Worm (Caenorhabditis elegans): ENCODE data around the gene ogdh-2.

ce11 chrV:12235502-12235901 is 41.2 kb downstream of the ogdh-2 start:
- TF ChIP-seq unc-62 (GFP tag; optimal IDR thresholded peaks at IDR 0.05) (no peak), lin-13 (GFP tag; optimal IDR thresholded peaks at IDR 0.05) (no peak), nhr-77 (tag; optimal IDR thresholded peaks at IDR 0.05) (no peak), zag-1 (tag; optimal IDR thresholded peaks at IDR 0.05) (no peak), unc-39 (tag; optimal IDR thresholded peaks at IDR 0.05) (no peak), ceh-16 (tag; optimal IDR thresholded peaks at IDR 0.05) (no peak), ama-1 (optimal IDR thresholded peaks at IDR 0.05) (no peak), C34F6.9 (tag; optimal IDR thresholded peaks at IDR 0.05) (peak; percentile 32), skn-1 (tag; optimal IDR thresholded peaks at IDR 0.05) (no peak), unc-55 (GFP tag; optimal IDR thresholded peaks at IDR 0.05) (no peak), aly-2 (tag; optimal IDR thresholded peaks at IDR 0.05) (no peak), lsy-2 (tag; optimal IDR thresholded peaks at IDR 0.05) (peak in 1 of 2 experiments; percentile 25), mbf-1 (tag; optimal IDR thresholded peaks at IDR 0.05) (no peak), snpc-4 (tag; optimal IDR thresholded peaks at IDR 0.05) (no peak)
